Worm (Caenorhabditis elegans) whole organism, L2 larva: ENCODE measurements around the gene C07B5.4.

ENCODE experiments used
- F13H6.1 ChIP-seq: sonication (generic microtip); optimal IDR thresholded peaks from 2 replicates; lab custom pipeline; 2016; ENCODE audit warnings: missing genetic modification characterization, missing compliant biosample characterization
- ceh-82 ChIP-seq: fragments of 150-350 bp; optimal IDR thresholded peaks from 2 replicates; lab custom pipeline; 2014; ENCODE audit warnings: missing biosample characterization, missing genetic modification characterization
- lsy-2 ChIP-seq, 2 experiments: fragments of 150-350 bp in 1 of 2; sonication (generic microtip) in 1 of 2; optimal IDR thresholded peaks; 2 replicates each; lab custom pipeline; 2014 to 2017; ENCODE audit warnings: missing biosample characterization in 2 of 2, missing genetic modification characterization in 2 of 2
- nhr-21 ChIP-seq: fragments of 150-350 bp; optimal IDR thresholded peaks from 2 replicates; lab custom pipeline; 2014; ENCODE audit warnings: missing biosample characterization, missing genetic modification characterization
- skn-1 ChIP-seq: sonication (generic microtip); optimal IDR thresholded peaks from 2 replicates; lab custom pipeline; 2017; ENCODE audit warnings: missing biosample characterization, missing genetic modification characterization
- snpc-4 ChIP-seq: fragments of 150-350 bp; optimal IDR thresholded peaks from 2 replicates; lab custom pipeline; 2014; ENCODE audit warnings: missing biosample characterization, missing genetic modification characterization
- unc-39 ChIP-seq: fragments of 150-350 bp; optimal IDR thresholded peaks from 2 replicates; lab custom pipeline; 2014; ENCODE audit warnings: missing biosample characterization, missing genetic modification characterization
- ztf-11 ChIP-seq: sonication (generic microtip); optimal IDR thresholded peaks from 2 replicates; lab custom pipeline; 2017; ENCODE audit warnings: missing biosample characterization, missing genetic modification characterization

DNA sequence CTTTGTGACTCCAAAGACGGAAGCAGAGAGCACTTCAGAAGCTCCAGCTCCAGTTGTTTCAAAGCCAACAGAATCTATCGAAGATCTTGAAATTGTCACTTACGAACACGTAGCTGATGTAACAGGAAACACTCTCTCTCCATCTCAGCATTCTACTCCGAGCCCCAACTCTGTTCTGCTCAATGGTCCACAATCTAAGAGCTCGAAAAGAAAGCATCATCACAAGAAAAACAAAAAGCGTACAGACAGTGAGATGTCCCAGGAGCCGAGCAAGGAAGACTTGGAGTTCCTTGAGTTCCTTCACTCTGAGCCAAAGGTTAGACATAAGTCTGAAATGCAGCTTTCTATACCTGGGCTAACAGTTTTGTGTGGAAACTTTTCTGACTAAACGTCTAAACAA lies 26.6 kb downstream of the C07B5.4 start:
- no peak for TF ChIP-seq ztf-11 (tag; lab: Kevin White, UChicago)
- TF ChIP-seq ceh-82 (tag; lab: Kevin White, UChicago) = no peak
- no peak for TF ChIP-seq nhr-21 (tag; lab: Kevin White, UChicago)
- TF ChIP-seq F13H6.1 (tag; lab: Kevin White, UChicago) = no peak
- TF ChIP-seq unc-39 (tag; lab: Kevin White, UChicago) = no peak
- no peak for TF ChIP-seq lsy-2 (tag; optimal IDR thresholded peaks at IDR 0.05; lab: Kevin White, UChicago)
- no peak for TF ChIP-seq skn-1 (tag; lab: Kevin White, UChicago)
- no peak for TF ChIP-seq snpc-4 (tag; lab: Kevin White, UChicago)
